Fruit fly (Drosophila melanogaster): ENCODE results near the gene CG12084.

CG12084 gene

dm6 chr3L:1533699-1534431 lies 37.4 kb upstream of the CG12084 start, which contains the start of gene Iml1 (continued):
- peak; percentile 40 for TF ChIP-seq MESR4 (GFP tag; optimal IDR thresholded peaks at IDR 0.05)
- peak; percentile 83 for TF ChIP-seq CG9437 (GFP tag; optimal IDR thresholded peaks at IDR 0.05)
- TF ChIP-seq nerfin-1 (tag; optimal IDR thresholded peaks at IDR 0.05), result peak; percentile 60
- peak; percentile 79 for TF ChIP-seq psq (GFP tag; optimal IDR thresholded peaks at IDR 0.05)
- peak; percentile 100 for TF ChIP-seq Meics (GFP tag; optimal IDR thresholded peaks at IDR 0.05)
- peak; percentile 20; the same call in 1 of the 2 replicates for TF ChIP-seq CG7372 (GFP tag; IDR thresholded peaks at IDR 0.05)
- peak; percentile 74 for TF ChIP-seq Med (GFP tag)
- peak; percentile 50 for TF ChIP-seq CG11247 (GFP tag; IDR thresholded peaks at IDR 0.05)
- TF ChIP-seq CG13775 (GFP tag; optimal IDR thresholded peaks at IDR 0.05), result peak; percentile 20
- no peak for TF ChIP-seq CG33557 (GFP tag; optimal IDR thresholded peaks at IDR 0.05)
- TF ChIP-seq exex (tag; optimal IDR thresholded peaks at IDR 0.05), result peak; percentile 49
- TF ChIP-seq CG10979 (tag; optimal IDR thresholded peaks at IDR 0.05), result peak; percentile 24
- peak; percentile 26 for TF ChIP-seq Hr3 (GFP tag; optimal IDR thresholded peaks at IDR 0.05)
- TF ChIP-seq slou (GFP tag; optimal IDR thresholded peaks at IDR 0.05), result peak; percentile 28
- TF ChIP-seq NFAT (GFP tag; IDR thresholded peaks at IDR 0.05), result peak; percentile 54
- peak; percentile 11 for TF ChIP-seq Ssrp (tag; optimal IDR thresholded peaks at IDR 0.05)
- TF ChIP-seq CG32772 (GFP tag; IDR thresholded peaks at IDR 0.05), result peak; percentile 49
- TF ChIP-seq Atf-2 (GFP tag; optimal IDR thresholded peaks at IDR 0.05), result no peak
- TF ChIP-seq Rfx (GFP tag; IDR thresholded peaks at IDR 0.05), result peak; percentile 80
- no peak for TF ChIP-seq CG16815 (GFP tag; optimal IDR thresholded peaks at IDR 0.05)
- TF ChIP-seq al (GFP tag; IDR thresholded peaks at IDR 0.05), result peak; percentile 68
- TF ChIP-seq Trl (optimal IDR thresholded peaks at IDR 0.05), result no peak
- peak; percentile 32 for TF ChIP-seq Trl (GFP tag; optimal IDR thresholded peaks at IDR 0.05)
- peak; percentile 33 to 84 for TF ChIP-seq Pdp1 (GFP tag; optimal IDR thresholded peaks at IDR 0.05)
- peak; percentile 30 for TF ChIP-seq CG13424 (tag; optimal IDR thresholded peaks at IDR 0.05)
- peak; percentile 43 for TF ChIP-seq Xbp1 (GFP tag; optimal IDR thresholded peaks at IDR 0.05)
- peak; percentile 68 for TF ChIP-seq CG6254 (GFP tag; optimal IDR thresholded peaks at IDR 0.05)
- TF ChIP-seq salm (tag; optimal IDR thresholded peaks at IDR 0.05), result no peak
- no peak for TF ChIP-seq Stat92E (GFP tag; optimal IDR thresholded peaks at IDR 0.05)
- TF ChIP-seq CG9932 (GFP tag; IDR thresholded peaks at IDR 0.05), result peak; percentile 79
- TF ChIP-seq zen2 (GFP tag; IDR thresholded peaks at IDR 0.05; ENCODE audit: partially characterized antibody), result no peak
- TF ChIP-seq nmo (GFP tag; optimal IDR thresholded peaks at IDR 0.05), result peak; percentile 71
- TF ChIP-seq pzg (GFP tag; optimal IDR thresholded peaks at IDR 0.05), result peak; percentile 23
- no peak for TF ChIP-seq Hey (tag; optimal IDR thresholded peaks at IDR 0.05)
- TF ChIP-seq CG3995 (GFP tag; optimal IDR thresholded peaks at IDR 0.05), result peak; percentile 71
- TF ChIP-seq fu2 (GFP tag; optimal IDR thresholded peaks at IDR 0.05), result no peak
- TF ChIP-seq CG4617 (GFP tag; optimal IDR thresholded peaks at IDR 0.05; ENCODE audit: borderline replicate concordance), result peak; percentile 44
- no peak for TF ChIP-seq D (optimal IDR thresholded peaks at IDR 0.05)
- no peak for TF ChIP-seq D (GFP tag; optimal IDR thresholded peaks at IDR 0.05)
- peak; percentile 11 for TF ChIP-seq Oli (tag; optimal IDR thresholded peaks at IDR 0.05)
- peak; percentile 29; the same call in 1 of the 3 replicates for TF ChIP-seq ase (GFP tag; IDR thresholded peaks at IDR 0.05)
- peak; percentile 61 for TF ChIP-seq CG4424 (GFP tag; optimal IDR thresholded peaks at IDR 0.05)
- peak; percentile 21; the same call in 1 of the 2 replicates for TF ChIP-seq ap (GFP tag; IDR thresholded peaks at IDR 0.05)
- TF ChIP-seq sob (GFP tag; IDR thresholded peaks at IDR 0.05), result peak; percentile 63
- TF ChIP-seq CG2116 (GFP tag; optimal IDR thresholded peaks at IDR 0.05), result peak; percentile 44
- no peak for TF ChIP-seq ato (GFP tag; IDR thresholded peaks at IDR 0.05; ENCODE audit: partially characterized antibody)
- peak; percentile 56 for TF ChIP-seq zfh2 (GFP tag; optimal IDR thresholded peaks at IDR 0.05)
- TF ChIP-seq jigr1 (GFP tag; IDR thresholded peaks at IDR 0.05), result peak; percentile 44; the same call in 1 of the 3 replicates
- no peak for TF ChIP-seq pb (GFP tag; optimal IDR thresholded peaks at IDR 0.05)
